Comparison of ENCODE assay signal across 3 worm cellular contexts in the genomic region with DNA sequence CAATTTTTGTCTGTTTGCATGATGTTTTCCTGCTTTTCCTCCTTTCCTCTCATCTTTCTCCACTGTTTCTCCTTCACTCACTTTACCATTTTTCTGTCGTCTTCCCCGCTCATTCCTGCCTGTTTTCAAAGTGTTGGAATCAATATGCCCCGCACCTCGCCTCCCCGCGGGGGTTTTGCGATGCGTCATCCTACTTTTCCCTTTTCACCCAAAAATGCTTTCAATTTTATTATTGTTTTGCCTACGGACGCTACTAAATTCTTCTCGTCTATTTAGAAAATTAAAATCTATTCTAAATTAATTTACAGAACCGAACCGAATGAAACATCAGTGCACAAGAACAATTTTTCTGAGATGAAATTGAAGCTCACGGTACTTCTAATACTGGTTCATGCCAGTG.
TF ChIP-seq lines count a peak whose summit lies in the region.

A gene (plus strand): TSS at position 301 of the 400 bp plus-strand sequence.

TF ChIP-seq in whole organism, L1 larva, 84 proteins besides CTCF, POLR2A, EP300 and RAD21:
- TF ChIP-seq hlh-4 (tag; optimal IDR thresholded peaks at IDR 0.05; lab: Kevin White, UChicago) (no peak), F16B12.6 (tag; optimal IDR thresholded peaks at IDR 0.05; lab: Kevin White, UChicago) (no peak), snpc-4 (tag; optimal IDR thresholded peaks at IDR 0.05; lab: Kevin White, UChicago) (no peak), hpl-2 (GFP tag; optimal IDR thresholded peaks at IDR 0.05; lab: Kevin White, UChicago) (no peak), C04F5.9 (tag; optimal IDR thresholded peaks at IDR 0.05; lab: Kevin White, UChicago) (no peak), blmp-1 (tag; optimal IDR thresholded peaks at IDR 0.05; lab: Kevin White, UChicago) (peak; percentile 37), ceh-90 (tag; optimal IDR thresholded peaks at IDR 0.05; lab: Kevin White, UChicago) (no peak), aha-1 (tag; optimal IDR thresholded peaks at IDR 0.05; lab: Kevin White, UChicago) (no peak), unc-30 (tag; optimal IDR thresholded peaks at IDR 0.05; lab: Kevin White, UChicago) (no peak)
TF ChIP-seq in whole organism, L1 larva: peak in this region for 1.

TF ChIP-seq in whole organism, L4 larva, 104 proteins besides CTCF, POLR2A, EP300 and RAD21:
- TF ChIP-seq nhr-102 (tag; optimal IDR thresholded peaks at IDR 0.05; lab: Kevin White, UChicago), result no peak
- no peak for TF ChIP-seq Y105C5A.15 (GFP tag; IDR thresholded peaks at IDR 0.05; lab: Robert Waterston, UW)
- TF ChIP-seq tag-97 (GFP tag; IDR thresholded peaks at IDR 0.05; lab: Robert Waterston, UW), result no peak
- TF ChIP-seq ZK337.2 (GFP tag; IDR thresholded peaks at IDR 0.05; lab: Robert Waterston, UW), result no peak
- TF ChIP-seq fos-1 (tag; optimal IDR thresholded peaks at IDR 0.05; lab: Kevin White, UChicago), result no peak
- TF ChIP-seq dve-1 (tag; optimal IDR thresholded peaks at IDR 0.05; lab: Kevin White, UChicago; ENCODE audit: insufficient read depth), result peak; percentile 38
- TF ChIP-seq madf-9 (GFP tag; conservative IDR thresholded peaks at IDR 0.05; lab: Robert Waterston, UW), result no peak
- peak; percentile 23 for TF ChIP-seq pqm-1 (tag; optimal IDR thresholded peaks at IDR 0.05; lab: Kevin White, UChicago)
- TF ChIP-seq skn-1 (tag; optimal IDR thresholded peaks at IDR 0.05; lab: Kevin White, UChicago), result no peak
- TF ChIP-seq zip-11 (GFP tag; IDR thresholded peaks at IDR 0.05; lab: Robert Waterston, UW), result no peak
- no peak for TF ChIP-seq ctbp-1 (GFP tag; IDR thresholded peaks at IDR 0.05; lab: Robert Waterston, UW)
- no peak for TF ChIP-seq ces-1 (GFP tag; optimal IDR thresholded peaks at IDR 0.05; lab: Kevin White, UChicago)
- no peak for TF ChIP-seq zfp-3 (GFP tag; conservative IDR thresholded peaks at IDR 0.05; lab: Robert Waterston, UW)
- peak; percentile 64 for TF ChIP-seq aha-1 (tag; lab: Kevin White, UChicago)
- no peak for TF ChIP-seq nhr-77 (tag; optimal IDR thresholded peaks at IDR 0.05; lab: Kevin White, UChicago)
- TF ChIP-seq nhr-76 (tag; optimal IDR thresholded peaks at IDR 0.05; lab: Kevin White, UChicago), result no peak

TF ChIP-seq in whole organism, young adult, 124 proteins besides CTCF, POLR2A, EP300 and RAD21:
- no peak for TF ChIP-seq nhr-90 (tag; optimal IDR thresholded peaks at IDR 0.05; lab: Kevin White, UChicago)
- no peak for TF ChIP-seq bed-1 (GFP tag; IDR thresholded peaks at IDR 0.05; lab: Robert Waterston, UW)
- TF ChIP-seq die-1 (tag; optimal IDR thresholded peaks at IDR 0.05; lab: Kevin White, UChicago), result no peak
- TF ChIP-seq lin-26 (GFP tag; IDR thresholded peaks at IDR 0.05; lab: Robert Waterston, UW), result peak; percentile 10; the same call in 1 of the 2 replicates
- no peak for TF ChIP-seq F57A8.1 (GFP tag; optimal IDR thresholded peaks at IDR 0.05; lab: Kevin White, UChicago)
- TF ChIP-seq madf-6 (GFP tag; IDR thresholded peaks at IDR 0.05; lab: Robert Waterston, UW), result no peak
- TF ChIP-seq rec-8 (tag; optimal IDR thresholded peaks at IDR 0.05; lab: Kevin White, UChicago), result no peak
